Worm (Caenorhabditis elegans) whole organism, L4/young adult: ENCODE results near the gene Y73B6BL.37.

Experiments used
- dao-5 ChIP-seq: sonication (generic microtip); optimal IDR thresholded peaks from 2 replicates; lab custom pipeline; 2016; ENCODE audit warnings: missing genotype, missing genetic modification characterization, moderate library complexity, missing compliant biosample characterization
- him-1 ChIP-seq: sonication (generic microtip); optimal IDR thresholded peaks from 2 replicates; lab custom pipeline; 2016; ENCODE audit warnings: missing genotype, missing genetic modification reagents, missing genetic modification characterization, missing compliant biosample characterization

- TF ChIP-seq him-1 (tag; lab: Kevin White, UChicago): no peak
- no peak for TF ChIP-seq dao-5 (tag; lab: Kevin White, UChicago)
Observed at ce11 chrIV:6464005-6464404, 23.1 kb upstream of the Y73B6BL.37 start, which contains the start of gene acr-25.
